Worm (Caenorhabditis elegans) whole organism, L2 larva: ENCODE results near the gene srw-57.

Experiments used
- ZK546.5 ChIP-seq: sonication (generic microtip); optimal IDR thresholded peaks from 2 replicates; lab custom pipeline; 2017; ENCODE audit warnings: missing biosample characterization, missing genetic modification characterization
- ceh-16 ChIP-seq: fragments of 150-350 bp; optimal IDR thresholded peaks from 2 replicates; lab custom pipeline; 2014; ENCODE audit warnings: missing biosample characterization, missing genetic modification characterization
- dmd-4 ChIP-seq: sonication (generic microtip); optimal IDR thresholded peaks from 2 replicates; lab custom pipeline; 2017; ENCODE audit warnings: missing biosample characterization, missing genetic modification characterization
- elt-3 ChIP-seq: sonication (generic microtip); optimal IDR thresholded peaks from 2 replicates; lab custom pipeline; 2017; ENCODE audit warnings: missing biosample characterization, missing genetic modification characterization
- lin-39 ChIP-seq: fragments of 150-350 bp; optimal IDR thresholded peaks from 2 replicates; lab custom pipeline; 2014; ENCODE audit warnings: missing biosample characterization, missing genetic modification reagents, missing genetic modification characterization
- sem-4 ChIP-seq: fragments of 150-350 bp; optimal IDR thresholded peaks from 2 replicates; lab custom pipeline; 2014; ENCODE audit warnings: missing biosample characterization, missing genetic modification reagents, missing genetic modification characterization
- skn-1 ChIP-seq: sonication (generic microtip); optimal IDR thresholded peaks from 2 replicates; lab custom pipeline; 2017; ENCODE audit warnings: missing biosample characterization, missing genetic modification characterization
- unc-62 ChIP-seq: fragments of 150-350 bp; optimal IDR thresholded peaks from 2 replicates; lab custom pipeline; 2014; ENCODE audit warnings: missing biosample characterization, missing genetic modification reagents, missing genetic modification characterization
- zag-1 ChIP-seq: fragments of 150-350 bp; optimal IDR thresholded peaks from 2 replicates; lab custom pipeline; 2014; ENCODE audit warnings: missing biosample characterization, missing genetic modification characterization
- ztf-1 ChIP-seq: fragments of 200-800 bp; sonication (Bioruptor generic); conservative IDR thresholded peaks from 2 replicates; pipeline ENCODE4 v1.3.6; 2022; ENCODE audit warnings: missing genetic modification characterization, missing compliant biosample characterization
- ztf-11 ChIP-seq: sonication (generic microtip); optimal IDR thresholded peaks from 2 replicates; lab custom pipeline; 2017; ENCODE audit warnings: missing biosample characterization, missing genetic modification characterization

DNA sequence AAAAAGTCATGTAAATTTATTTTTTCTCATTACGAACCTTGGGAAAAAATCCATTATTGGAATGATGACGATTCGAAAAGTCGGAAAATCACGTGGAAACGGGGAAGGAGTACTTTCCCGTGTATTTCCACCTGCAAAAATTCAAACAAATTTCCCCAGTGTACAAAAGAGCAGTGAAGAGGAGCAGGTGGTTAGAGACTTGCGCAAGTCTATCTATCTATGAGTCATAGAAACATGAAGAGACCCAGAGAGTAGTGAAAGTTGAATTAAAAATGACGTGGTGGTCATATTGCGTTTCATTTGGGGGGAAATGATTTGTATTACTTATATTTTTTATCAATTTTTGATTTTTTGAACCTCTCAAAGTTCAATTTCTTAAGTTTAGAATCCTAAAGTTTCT lies 45.6 kb upstream of the srw-57 start, which contains the start of gene nhr-50:
- no peak for TF ChIP-seq sem-4 (tag; lab: Kevin White, UChicago)
- no peak for TF ChIP-seq ztf-11 (tag; lab: Kevin White, UChicago)
- TF ChIP-seq unc-62 (GFP tag; lab: Kevin White, UChicago): no peak
- no peak for TF ChIP-seq lin-39 (tag; lab: Kevin White, UChicago)
- TF ChIP-seq zag-1 (tag; lab: Kevin White, UChicago): no peak
- no peak for TF ChIP-seq ZK546.5
- TF ChIP-seq elt-3 (tag; lab: Kevin White, UChicago): no peak
- TF ChIP-seq ceh-16: no peak
- TF ChIP-seq ztf-1 (GFP tag; lab: Robert Waterston, UW): no peak
- TF ChIP-seq skn-1 (tag; lab: Kevin White, UChicago): no peak
- TF ChIP-seq dmd-4 (tag; lab: Kevin White, UChicago): no peak
